Fruit fly (Drosophila melanogaster) whole organism, wandering third instar larva: ENCODE results near the gene Ir8a.

Source experiments
- CG9705 ChIP-seq: fragments of 200-800 bp; sonication (Bioruptor generic); optimal IDR thresholded peaks from 2 replicates; lab custom pipeline; 2018; ENCODE audit warnings: missing biosample characterization, mild to moderate bottlenecking, missing genetic modification characterization
- Dfd ChIP-seq: fragments of >200 bp; optimal IDR thresholded peaks from 2 replicates; lab custom pipeline; 2017; ENCODE audit warnings: missing biosample characterization, missing genetic modification characterization
- Dif ChIP-seq: fragments of 200-275, 200-300 bp; sonication (Bioruptor generic); optimal IDR thresholded peaks from 2 replicates; lab custom pipeline; 2018; ENCODE audit warnings: missing biosample characterization, missing genetic modification characterization; ENCODE audit not compliant: partially characterized antibody
- Mio ChIP-seq: sonication (Bioruptor generic); optimal IDR thresholded peaks from 2 replicates; lab custom pipeline; 2016; ENCODE audit warnings: missing biosample characterization, missing genetic modification characterization
- brk ChIP-seq: fragments of 200-800 bp; sonication (Bioruptor generic); optimal IDR thresholded peaks from 2 replicates; lab custom pipeline; 2016; ENCODE audit warnings: missing biosample characterization, mild to moderate bottlenecking, missing genetic modification characterization
- ey ChIP-seq: fragments of 200-800 bp; sonication (Bioruptor generic); optimal IDR thresholded peaks from 2 replicates; lab custom pipeline; 2016; ENCODE audit warnings: missing biosample characterization, missing genetic modification characterization
- fru ChIP-seq: fragments of 200-800 bp; sonication (Bioruptor generic); optimal IDR thresholded peaks from 3 replicates; lab custom pipeline; 2016; ENCODE audit warnings: missing biosample characterization, mild to moderate bottlenecking, missing genetic modification characterization
- lola ChIP-seq: fragments of >200 bp; optimal IDR thresholded peaks from 2 replicates; lab custom pipeline; 2017; ENCODE audit warnings: missing biosample characterization, missing genetic modification characterization
- pan ChIP-seq: fragments of >200 bp; optimal IDR thresholded peaks from 2 replicates; lab custom pipeline; 2017

DNA sequence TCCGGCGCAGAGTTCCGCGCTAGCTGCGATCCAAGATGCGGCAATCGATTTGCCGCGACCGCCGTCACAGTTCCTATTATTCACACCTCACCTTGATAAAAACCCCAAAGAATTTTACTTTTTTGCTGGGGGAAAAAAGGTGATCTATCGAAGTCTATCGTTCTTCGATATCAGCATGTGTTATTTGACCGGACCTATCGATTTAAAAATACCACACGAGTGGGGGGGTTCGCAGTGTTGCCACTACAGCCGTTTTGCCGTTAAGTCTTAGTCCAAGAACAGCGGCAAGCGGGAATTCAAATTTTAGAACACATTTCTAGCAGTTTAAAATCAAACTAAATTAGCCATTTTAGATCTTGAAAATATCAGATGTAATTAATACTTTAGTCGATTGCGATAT is 4.2 kb downstream of the Ir8a start, which contains the start of gene CG12121:
- TF ChIP-seq lola (GFP tag; lab: Kevin White, UChicago) (no peak), fru (GFP tag; lab: Kevin White, UChicago) (no peak), ey (GFP tag; lab: Kevin White, UChicago) (no peak), brk (GFP tag; lab: Kevin White, UChicago) (no peak), CG9705 (GFP tag; lab: Kevin White, UChicago) (no peak), Dfd (GFP tag; lab: Kevin White, UChicago) (no peak), pan (lab: Kevin White, UChicago) (no peak), Mio (GFP tag; lab: Kevin White, UChicago) (no peak), Dif (GFP tag; lab: Kevin White, UChicago) (no peak)
